Worm (Caenorhabditis elegans) whole organism, mixed stage, embryonic: ENCODE results near the gene ugt-7.

Experiments used
- lin-13 ChIP-seq: fragments of 150-350 bp; optimal IDR thresholded peaks from 2 replicates; lab custom pipeline; 2014; ENCODE audit warnings: missing biosample characterization, missing genetic modification characterization
- lsy-2 ChIP-seq: fragments of 150-350 bp; optimal IDR thresholded peaks from 2 replicates; lab custom pipeline; 2014; ENCODE audit warnings: missing biosample characterization, missing genetic modification characterization
- unc-62 ChIP-seq: fragments of 150-350 bp; optimal IDR thresholded peaks from 2 replicates; lab custom pipeline; 2014; ENCODE audit warnings: missing biosample characterization, missing genetic modification reagents, missing genetic modification characterization

DNA sequence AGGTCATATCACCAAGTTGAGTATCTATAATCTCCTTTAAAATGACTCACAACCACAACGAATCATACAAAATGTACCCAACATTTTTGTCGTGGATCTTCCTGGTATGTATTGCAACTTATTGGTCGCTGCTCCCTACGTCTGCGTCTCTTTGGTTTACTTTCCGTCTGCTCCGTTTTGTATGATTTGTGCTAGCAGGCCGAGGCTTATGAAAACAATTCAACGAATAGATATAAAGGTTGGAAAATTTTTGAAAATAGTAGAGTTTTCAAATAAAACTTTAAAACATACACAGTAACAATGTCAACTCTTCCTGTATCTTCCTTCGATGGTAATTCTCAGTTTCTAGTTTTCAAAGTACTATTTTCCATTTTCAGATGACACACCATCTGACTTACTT is 1.0 kb upstream of the ugt-7 start, which contains the start of gene srr-8:
- TF ChIP-seq lin-13 (tag; lab: Kevin White, UChicago) (no peak), lsy-2 (no peak), unc-62 (GFP tag; lab: Kevin White, UChicago) (no peak)
